Fruit fly (Drosophila melanogaster) whole organism, embryonic: ENCODE data around the gene CSN3.

Experiments
- Atf3 ChIP-seq: fragments of 200-800 bp; sonication (Bioruptor generic); optimal IDR thresholded peaks from 3 replicates; lab custom pipeline; 2016; ENCODE audit warnings: missing biosample characterization, missing genetic modification characterization
- Bdp1 ChIP-seq: fragments of 200-800 bp; sonication (Bioruptor generic); optimal IDR thresholded peaks from 3 replicates; lab custom pipeline; 2016; ENCODE audit warnings: missing biosample characterization, missing genetic modification characterization
- CG10321 ChIP-seq: fragments of 200-800 bp; sonication (Bioruptor generic); IDR thresholded peaks from 2 replicates; pipeline ENCODE4 v1.3.6; 2022; ENCODE audit warnings: missing biosample characterization, missing genetic modification characterization
- CG10462 ChIP-seq: fragments of 200-800 bp; sonication (Bioruptor generic); optimal IDR thresholded peaks from 2 replicates; lab custom pipeline; 2016; ENCODE audit warnings: missing biosample characterization, missing genetic modification characterization
- CG11247 ChIP-seq: fragments of 200-800 bp; sonication (Bioruptor generic); IDR thresholded peaks from 2 replicates; pipeline ENCODE4 v1.3.6; 2022; ENCODE audit warnings: missing biosample characterization, missing genetic modification characterization
- CG11723 ChIP-seq: fragments of 200-800 bp; sonication (Bioruptor generic); optimal IDR thresholded peaks from 2 replicates; lab custom pipeline; 2017; ENCODE audit warnings: missing biosample characterization, mild to moderate bottlenecking, missing genetic modification characterization
- CG12299 ChIP-seq: fragments of 200-800 bp; sonication (Bioruptor generic); optimal IDR thresholded peaks from 2 replicates; lab custom pipeline; 2018; ENCODE audit warnings: missing biosample characterization, mild to moderate bottlenecking, missing genetic modification characterization
- CG13894 ChIP-seq: fragments of 200-800 bp; sonication (Bioruptor generic); optimal IDR thresholded peaks from 3 replicates; lab custom pipeline; 2018; ENCODE audit warnings: missing biosample characterization, mild to moderate bottlenecking, missing genetic modification characterization, moderate library complexity
- CG14014 ChIP-seq: fragments of 200-800 bp; sonication (Bioruptor generic); IDR thresholded peaks from 2 replicates; pipeline ENCODE4 v1.3.6; 2022; ENCODE audit warnings: missing biosample characterization, missing genetic modification characterization
- CG14860 ChIP-seq: fragments of 200-800 bp; sonication (Bioruptor generic); IDR thresholded peaks from 3 replicates; pipeline ENCODE4 v1.3.6; 2022; ENCODE audit warnings: missing biosample characterization, missing genetic modification characterization; ENCODE audit not compliant: partially characterized antibody
- CG15514 ChIP-seq: fragments of 200-800 bp; sonication (Bioruptor generic); optimal IDR thresholded peaks from 3 replicates; lab custom pipeline; 2017; ENCODE audit warnings: missing biosample characterization, missing genetic modification characterization, mild to moderate bottlenecking, moderate library complexity, missing genetic modification reagents
- CG16863 ChIP-seq: fragments of 200-800 bp; sonication (Bioruptor generic); optimal IDR thresholded peaks from 3 replicates; lab custom pipeline; 2016; ENCODE audit warnings: missing biosample characterization, missing genetic modification characterization
- CG17328 ChIP-seq: fragments of 200-800 bp; sonication (Bioruptor generic); IDR thresholded peaks from 2 replicates; pipeline ENCODE4 v1.3.6; 2022; ENCODE audit warnings: missing biosample characterization, missing genetic modification characterization
- CG17912 ChIP-seq: fragments of 200-800 bp; sonication (Bioruptor generic); optimal IDR thresholded peaks from 2 replicates; lab custom pipeline; 2018; ENCODE audit warnings: missing biosample characterization, mild to moderate bottlenecking, missing genetic modification characterization
- CG32772 ChIP-seq: fragments of 200-800 bp; sonication (Bioruptor generic); IDR thresholded peaks from 2 replicates; pipeline ENCODE4 v1.3.6; 2022; ENCODE audit warnings: missing biosample characterization, missing genetic modification characterization
- CG3281 ChIP-seq: fragments of 200-800 bp; sonication (Bioruptor generic); optimal IDR thresholded peaks from 3 replicates; lab custom pipeline; 2017; ENCODE audit warnings: missing biosample characterization, mild to moderate bottlenecking, missing genetic modification characterization
- CG3847 ChIP-seq: fragments of 200-800 bp; sonication (Bioruptor generic); IDR thresholded peaks from 2 replicates; pipeline ENCODE4 v1.3.6; 2022; ENCODE audit warnings: missing biosample characterization, missing genetic modification characterization
- CG6813 ChIP-seq: fragments of 200-800 bp; sonication (Bioruptor generic); optimal IDR thresholded peaks from 2 replicates; lab custom pipeline; 2017; ENCODE audit warnings: missing biosample characterization, missing genetic modification characterization, mild to moderate bottlenecking, moderate library complexity, missing genetic modification reagents
- CG8281 ChIP-seq: fragments of 200-800 bp; sonication (Bioruptor generic); optimal IDR thresholded peaks from 2 replicates; lab custom pipeline; 2018; ENCODE audit warnings: missing biosample characterization, mild to moderate bottlenecking, missing genetic modification characterization, moderate library complexity
- CG8388 ChIP-seq: fragments of 200-800 bp; sonication (Bioruptor generic); optimal IDR thresholded peaks from 2 replicates; lab custom pipeline; 2019; ENCODE audit warnings: missing biosample characterization, mild to moderate bottlenecking, missing genetic modification characterization, moderate library complexity
- CG9437 ChIP-seq: fragments of 200-800 bp; sonication (Bioruptor generic); optimal IDR thresholded peaks from 2 replicates; lab custom pipeline; 2018; ENCODE audit warnings: missing biosample characterization, mild to moderate bottlenecking, missing genetic modification characterization
- CoRest ChIP-seq: fragments of 200-800 bp; sonication (Bioruptor generic); optimal IDR thresholded peaks from 3 replicates; lab custom pipeline; 2018; ENCODE audit warnings: missing biosample characterization, mild to moderate bottlenecking, missing genetic modification characterization, moderate library complexity
- Dp ChIP-seq: fragments of 200-800 bp; sonication (Bioruptor generic); optimal IDR thresholded peaks from 2 replicates; lab custom pipeline; 2018; ENCODE audit warnings: missing biosample characterization, mild to moderate bottlenecking, missing genetic modification characterization, moderate library complexity
- Ets65A ChIP-seq: fragments of 200-800 bp; sonication (Bioruptor generic); peaks from one replicate; lab custom pipeline; 2016; ENCODE audit warnings: missing biosample characterization, missing genetic modification characterization
- Fer3 ChIP-seq: fragments of 200-800 bp; sonication (Bioruptor generic); optimal IDR thresholded peaks from 2 replicates; lab custom pipeline; 2018; ENCODE audit warnings: missing biosample characterization, mild to moderate bottlenecking, missing genetic modification characterization, moderate library complexity
- Gug ChIP-seq: fragments of 200-800 bp; sonication (Bioruptor generic); IDR thresholded peaks from 4 replicates; pipeline ENCODE4 v1.3.6; 2022; ENCODE audit warnings: missing biosample characterization, missing genetic modification characterization
- H2.0 ChIP-seq: fragments of 200-800 bp; sonication (Bioruptor generic); IDR thresholded peaks from 2 replicates; pipeline ENCODE4 v1.3.6; 2022; ENCODE audit warnings: missing biosample characterization, missing genetic modification characterization
- HLH54F ChIP-seq: fragments of 200-800 bp; sonication (Bioruptor generic); optimal IDR thresholded peaks from 3 replicates; lab custom pipeline; 2016; ENCODE audit warnings: missing biosample characterization, missing genetic modification characterization
- Hand ChIP-seq: fragments of 200-800 bp; sonication (Bioruptor generic); optimal IDR thresholded peaks from 2 replicates; lab custom pipeline; 2017; ENCODE audit warnings: mild to moderate bottlenecking, missing biosample characterization, missing genetic modification reagents, missing genetic modification characterization
- Jarid2 ChIP-seq: fragments of 200-800 bp; sonication (Bioruptor generic); optimal IDR thresholded peaks from 3 replicates; lab custom pipeline; 2017; ENCODE audit warnings: mild to moderate bottlenecking, missing biosample characterization, missing genetic modification reagents, missing genetic modification characterization
- Mes4 ChIP-seq: fragments of 200-800 bp; sonication (Bioruptor generic); optimal IDR thresholded peaks from 2 replicates; lab custom pipeline; 2016; ENCODE audit warnings: missing biosample characterization, missing genetic modification characterization
- NC2α ChIP-seq: fragments of 200-800 bp; sonication (Bioruptor generic); optimal IDR thresholded peaks from 2 replicates; lab custom pipeline; 2016; ENCODE audit warnings: missing biosample characterization, missing genetic modification characterization
- NFAT ChIP-seq: fragments of 200-800 bp; sonication (Bioruptor generic); IDR thresholded peaks from 2 replicates; pipeline ENCODE4 v1.3.6; 2022; ENCODE audit warnings: missing biosample characterization, missing genetic modification characterization
- NfI ChIP-seq: fragments of 200-800 bp; sonication (Bioruptor generic); optimal IDR thresholded peaks from 3 replicates; lab custom pipeline; 2018; ENCODE audit warnings: missing biosample characterization, mild to moderate bottlenecking, missing genetic modification characterization, moderate library complexity
- Scr ChIP-seq: fragments of 200-800 bp; sonication (Bioruptor generic); IDR thresholded peaks from 2 replicates; pipeline ENCODE4 v1.3.6; 2022; ENCODE audit warnings: missing biosample characterization, missing genetic modification characterization; ENCODE audit not compliant: partially characterized antibody
- bigmax ChIP-seq: fragments of 200-800 bp; sonication (Bioruptor generic); optimal IDR thresholded peaks from 2 replicates; lab custom pipeline; 2018; ENCODE audit warnings: missing biosample characterization, mild to moderate bottlenecking, missing genetic modification characterization
- dpn ChIP-seq, 2 experiments: fragments of 200-800 bp; sonication (Bioruptor generic); optimal IDR thresholded peaks; 3 replicates each; lab custom pipeline; 2016; ENCODE audit warnings: missing biosample characterization in 2 of 2, missing genetic modification characterization in 2 of 2
- emc ChIP-seq: fragments of 200-800 bp; sonication (Bioruptor generic); optimal IDR thresholded peaks from 2 replicates; lab custom pipeline; 2016; ENCODE audit warnings: missing biosample characterization, missing genetic modification characterization
- gfzf ChIP-seq: fragments of 200-800 bp; sonication (Bioruptor generic); optimal IDR thresholded peaks from 2 replicates; lab custom pipeline; 2016; ENCODE audit warnings: missing biosample characterization, mild to moderate bottlenecking, missing genetic modification characterization, moderate library complexity
- lbe ChIP-seq: fragments of 200-800 bp; sonication (Bioruptor generic); optimal IDR thresholded peaks from 2 replicates; lab custom pipeline; 2016; ENCODE audit warnings: missing biosample characterization, mild to moderate bottlenecking, missing genetic modification characterization
- lmd ChIP-seq: fragments of 200-800 bp; sonication (Bioruptor generic); IDR thresholded peaks from 2 replicates; pipeline ENCODE4 v1.3.6; 2022; ENCODE audit warnings: missing biosample characterization, missing genetic modification characterization
- org-1 ChIP-seq: fragments of 200-800 bp; sonication (Bioruptor generic); optimal IDR thresholded peaks from 2 replicates; lab custom pipeline; 2017; ENCODE audit warnings: missing biosample characterization, missing genetic modification characterization
- pzg ChIP-seq: fragments of 200-800 bp; sonication (Bioruptor generic); optimal IDR thresholded peaks from 3 replicates; lab custom pipeline; 2018; ENCODE audit warnings: missing biosample characterization, mild to moderate bottlenecking, missing genetic modification characterization, moderate library complexity
- ranshi ChIP-seq: fragments of 200-800 bp; sonication (Bioruptor generic); IDR thresholded peaks from 2 replicates; pipeline ENCODE4 v1.3.6; 2022; ENCODE audit warnings: missing biosample characterization, missing genetic modification characterization
- scrt ChIP-seq: fragments of 200-800 bp; sonication (Bioruptor generic); optimal IDR thresholded peaks from 2 replicates; lab custom pipeline; 2018; ENCODE audit warnings: missing biosample characterization, mild to moderate bottlenecking, missing genetic modification characterization, moderate library complexity
- sna ChIP-seq: fragments of 200-800 bp; sonication (Bioruptor generic); IDR thresholded peaks from 2 replicates; pipeline ENCODE4 v1.3.6; 2022; ENCODE audit warnings: missing biosample characterization, missing genetic modification characterization; ENCODE audit not compliant: partially characterized antibody
- trem ChIP-seq: fragments of 200-800 bp; optimal IDR thresholded peaks from 3 replicates; lab custom pipeline; 2019; ENCODE audit warnings: missing biosample characterization, mild to moderate bottlenecking, missing genetic modification characterization, moderate library complexity
- usp ChIP-seq: fragments of >200 bp; optimal IDR thresholded peaks from 2 replicates; lab custom pipeline; 2017; ENCODE audit warnings: missing biosample characterization, missing genetic modification characterization
- zfh2 ChIP-seq: fragments of 200-800 bp; sonication (Bioruptor generic); optimal IDR thresholded peaks from 2 replicates; lab custom pipeline; 2016; ENCODE audit warnings: missing biosample characterization, missing genetic modification characterization

CSN3 gene

dm6 chr3L:20841465-20842109 lies at the start of gene CSN3, which contains the start of gene CG11456 (continued):
- TF ChIP-seq bigmax (GFP tag; lab: Kevin White, UChicago) (no peak), H2.0 (GFP tag; lab: Robert Waterston, UW) (peak; percentile 45; the same call in 1 of the 2 replicates), CG11247 (peak; percentile 33; the same call in 1 of the 2 replicates), CG16863 (GFP tag; lab: Kevin White, UChicago) (peak; percentile 18), CG13894 (peak; percentile 70), CG32772 (GFP tag; lab: Robert Waterston, UW) (0 out of 2 replicates have a peak, but pooled peaks have one; percentile 13), CG10321 (GFP tag; lab: Robert Waterston, UW) (no peak), CG15514 (peak; percentile 65), lmd (GFP tag; lab: Robert Waterston, UW) (peak; percentile 54), NC2α (GFP tag; lab: Kevin White, UChicago) (no peak), gfzf (GFP tag; lab: Kevin White, UChicago) (peak; percentile 21), CG14860 (peak; percentile 46; the same call in 2 of the 3 replicates), Atf3 (GFP tag; lab: Kevin White, UChicago) (peak; percentile 39), CG14014 (peak; percentile 29; the same call in 1 of the 2 replicates), pzg (GFP tag; lab: Kevin White, UChicago) (peak; percentile 86), ranshi (GFP tag; lab: Robert Waterston, UW) (peak; percentile 45; the same call in 1 of the 2 replicates), emc (no peak), CG3847 (GFP tag; lab: Robert Waterston, UW) (peak; percentile 64), Scr (peak; percentile 64), Hand (GFP tag; lab: Kevin White, UChicago) (no peak), org-1 (no peak), CG17328 (0 out of 2 replicates have a peak, but pooled peaks have one; percentile 14), sna (GFP tag; lab: Robert Waterston, UW) (peak; percentile 37; the same call in 1 of the 2 replicates), Dp (GFP tag; lab: Kevin White, UChicago) (peak; percentile 70), CG8281 (tag; lab: Kevin White, UChicago) (no peak), CG6813 (GFP tag; lab: Kevin White, UChicago) (no peak), CG10462 (GFP tag; lab: Kevin White, UChicago) (no peak), trem (tag; lab: Kevin White, UChicago) (peak; percentile 70), CG9437 (no peak), CG17912 (GFP tag; lab: Kevin White, UChicago) (no peak), Mes4 (GFP tag; lab: Kevin White, UChicago) (peak; percentile 6), zfh2 (GFP tag; lab: Kevin White, UChicago) (peak; percentile 59), NfI (GFP tag; lab: Kevin White, UChicago) (peak; percentile 57), Bdp1 (GFP tag; lab: Kevin White, UChicago) (peak; percentile 6), CG11723 (no peak), Fer3 (peak; percentile 1), CG12299 (tag; lab: Kevin White, UChicago) (no peak), Jarid2 (GFP tag; lab: Kevin White, UChicago) (no peak), dpn (GFP tag; optimal IDR thresholded peaks at IDR 0.05; lab: Kevin White, UChicago) (peak; percentile 61 to 64), NFAT (GFP tag; lab: Robert Waterston, UW) (peak; percentile 57; the same call in 1 of the 2 replicates), Ets65A (GFP tag; lab: Kevin White, UChicago) (peak; percentile 94), CG8388 (GFP tag; lab: Kevin White, UChicago) (no peak), usp (GFP tag; lab: Kevin White, UChicago) (no peak), Gug (no peak), HLH54F (peak; percentile 52), scrt (GFP tag; lab: Kevin White, UChicago) (peak; percentile 43), lbe (GFP tag; lab: Kevin White, UChicago) (no peak), CoRest (tag; lab: Kevin White, UChicago) (peak; percentile 58), CG3281 (GFP tag; lab: Kevin White, UChicago) (peak; percentile 14)
